Fruit fly (Drosophila melanogaster): ENCODE measurements around the gene CG10254.

CG10254 gene

DNA sequence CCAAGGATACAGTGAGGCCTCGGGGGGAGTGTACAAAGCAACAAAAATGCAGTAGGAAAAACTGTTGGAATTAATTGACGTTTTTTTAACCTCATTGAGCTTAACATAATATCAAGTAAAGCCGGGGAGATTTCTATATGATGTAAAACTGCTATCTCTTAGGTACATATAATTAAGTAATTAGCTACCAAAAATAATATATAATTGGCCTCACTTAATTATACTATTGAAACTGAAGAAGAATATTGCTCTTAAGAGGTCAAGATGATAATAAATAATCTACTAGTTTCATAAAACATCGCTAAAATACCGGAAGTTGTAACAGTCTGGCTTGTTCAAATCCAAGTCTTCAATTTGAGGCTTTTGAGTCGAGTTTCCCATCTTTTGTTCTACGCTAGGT lies 27.3 kb downstream of the CG10254 start:
- no peak for TF ChIP-seq CG17801 (GFP tag; optimal IDR thresholded peaks at IDR 0.05; ENCODE audit: partially characterized antibody)

- no peak for TF ChIP-seq CG17801 (GFP tag; optimal IDR thresholded peaks at IDR 0.05; ENCODE audit: partially characterized antibody)
Observed at dm6 chr3R:23666672-23667211, 28.0 kb downstream of the CG10254 start.

- no peak for TF ChIP-seq CG17801 (GFP tag; optimal IDR thresholded peaks at IDR 0.05; ENCODE audit: partially characterized antibody)
Observed at dm6 chr3R:23664437-23664836, 30.3 kb downstream of the CG10254 start.

dm6 chr3R:23662782-23663181 lies 32.0 kb downstream of the CG10254 start:
- no peak for TF ChIP-seq CG17801 (GFP tag; optimal IDR thresholded peaks at IDR 0.05; ENCODE audit: partially characterized antibody)

DNA sequence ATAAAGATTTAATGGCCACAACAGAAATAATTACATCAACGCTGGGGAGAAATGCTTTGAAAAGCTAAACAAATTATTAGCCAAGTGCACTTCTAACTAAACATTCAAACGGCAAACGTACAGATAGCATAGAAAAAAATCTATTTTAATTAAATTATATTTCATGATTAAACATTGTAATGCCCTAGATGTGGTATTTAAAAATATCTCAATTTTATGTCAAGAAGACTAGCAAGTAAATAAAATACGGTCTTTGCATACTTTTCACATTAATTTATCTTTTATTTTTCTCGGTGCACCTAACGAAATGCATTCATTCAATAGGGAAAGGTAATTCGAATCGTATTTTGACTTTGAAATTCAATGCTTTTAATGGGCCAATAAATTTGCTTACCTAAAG lies 35.2 kb downstream of the CG10254 start:
- no peak for TF ChIP-seq CG17801 (GFP tag; optimal IDR thresholded peaks at IDR 0.05; ENCODE audit: partially characterized antibody)

dm6 chr3R:23658948-23659347 lies 35.8 kb downstream of the CG10254 start:
- TF ChIP-seq CG17801 (GFP tag; optimal IDR thresholded peaks at IDR 0.05; ENCODE audit: partially characterized antibody), result peak; percentile 48

- TF ChIP-seq CG17801 (GFP tag; optimal IDR thresholded peaks at IDR 0.05; ENCODE audit: partially characterized antibody), result no peak
Observed at dm6 chr3R:23657357-23658318, 37.1 kb downstream of the CG10254 start.

DNA sequence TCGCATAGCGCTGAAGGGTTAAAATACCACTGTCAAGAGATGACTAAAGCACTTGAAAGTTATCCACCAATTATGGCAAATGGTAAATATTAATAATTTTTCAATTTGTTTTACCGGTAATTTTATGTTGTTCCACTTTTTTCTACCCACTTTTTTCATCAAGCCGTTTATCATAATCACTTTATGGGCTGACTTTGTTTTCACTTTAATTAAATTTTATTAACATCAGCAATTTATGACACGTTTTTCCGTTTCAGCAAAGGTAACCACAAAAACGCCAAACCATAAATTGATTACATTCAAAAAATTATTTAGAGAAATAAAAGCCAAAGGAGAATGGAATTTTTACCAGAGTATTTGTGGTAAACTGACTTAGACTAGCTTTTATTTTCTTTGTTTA lies 39.3 kb downstream of the CG10254 start:
- TF ChIP-seq CG17801 (GFP tag; optimal IDR thresholded peaks at IDR 0.05; ENCODE audit: partially characterized antibody), result peak; percentile 20

dm6 chr3R:23652525-23653108 lies 42.2 kb downstream of the CG10254 start:
- TF ChIP-seq CG17801 (GFP tag; optimal IDR thresholded peaks at IDR 0.05; ENCODE audit: partially characterized antibody), result no peak

DNA sequence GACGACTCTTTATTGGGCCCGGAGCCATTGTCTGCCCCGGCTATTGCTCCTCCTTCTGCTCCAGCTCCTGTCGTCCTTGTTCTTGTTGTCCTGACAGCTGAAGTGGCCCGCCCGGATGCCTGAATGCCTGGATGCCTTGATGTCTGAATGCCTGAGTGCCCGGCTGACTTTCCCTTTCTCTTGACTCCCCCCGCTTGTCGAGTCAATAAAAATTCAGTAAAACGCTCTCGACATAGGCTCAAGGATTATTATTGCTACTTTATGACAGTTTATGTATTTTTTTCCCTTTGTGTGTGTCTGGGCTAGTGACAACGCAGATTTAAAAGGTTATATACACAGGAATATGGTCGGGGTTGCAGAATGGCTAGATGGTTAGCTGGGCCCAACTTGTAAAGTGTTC lies 45.0 kb downstream of the CG10254 start:
- no peak for TF ChIP-seq CG17801 (GFP tag; optimal IDR thresholded peaks at IDR 0.05; ENCODE audit: partially characterized antibody)

DNA sequence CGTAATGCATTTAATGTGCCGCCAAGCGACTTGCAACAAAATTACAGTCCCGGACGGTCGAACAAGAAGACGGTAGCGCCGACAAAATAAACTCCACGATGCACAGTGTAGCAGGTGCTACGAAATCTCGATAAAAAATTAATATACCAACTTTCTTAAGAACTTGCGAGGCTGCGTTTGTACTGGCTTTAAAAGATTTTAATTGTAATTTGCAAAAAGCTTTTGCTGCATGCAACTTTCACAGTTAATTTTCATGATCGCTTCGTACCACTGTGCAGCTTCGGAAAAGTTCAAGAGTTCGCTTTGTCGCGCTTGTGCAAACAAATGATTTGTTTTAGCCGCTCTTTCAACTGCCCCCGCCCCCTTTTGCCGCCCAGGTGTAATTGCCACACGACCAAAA lies 48.6 kb downstream of the CG10254 start:
- peak; percentile 42 for TF ChIP-seq CG17801 (GFP tag; optimal IDR thresholded peaks at IDR 0.05; ENCODE audit: partially characterized antibody)

- TF ChIP-seq CG17801 (GFP tag; optimal IDR thresholded peaks at IDR 0.05; ENCODE audit: partially characterized antibody), result no peak
Observed at dm6 chr3R:23642836-23643235, 51.9 kb downstream of the CG10254 start.

DNA sequence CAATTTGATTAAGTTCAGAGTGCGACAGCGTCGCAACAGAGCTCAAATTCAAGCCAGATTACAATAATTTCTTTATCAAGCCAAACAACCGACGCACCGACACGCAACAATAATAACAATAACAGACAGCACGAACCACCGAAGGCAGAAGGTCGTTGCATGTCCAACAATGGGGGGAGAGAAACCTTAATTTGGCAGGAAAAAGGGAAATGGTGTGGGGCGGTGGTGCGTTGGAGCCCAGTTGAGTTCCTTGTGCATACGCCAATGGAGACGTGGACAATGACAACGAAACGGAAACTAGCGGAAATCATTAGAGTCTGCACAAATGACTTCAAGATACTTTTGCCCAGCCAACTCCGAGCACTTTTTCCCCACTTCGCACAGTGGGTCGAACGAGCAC lies 55.2 kb downstream of the CG10254 start:
- TF ChIP-seq CG17801 (GFP tag; optimal IDR thresholded peaks at IDR 0.05; ENCODE audit: partially characterized antibody), result no peak

Data from ovary, adult (tissue).